Worm (Caenorhabditis elegans) whole organism, L2 larva: Measurements from ENCODE around the gene T24E12.12.

Experiments used
- ama-1 ChIP-seq: fragments of 150-350 bp; optimal IDR thresholded peaks from 2 replicates; lab custom pipeline; 2018; ENCODE audit warnings: inconsistent platforms
- blmp-1 ChIP-seq: sonication (generic microtip); optimal IDR thresholded peaks from 2 replicates; lab custom pipeline; 2017; ENCODE audit warnings: missing genetic modification characterization, mild to moderate bottlenecking, missing compliant biosample characterization, antibody characterized with exemption, moderate library complexity; ENCODE audit not compliant: insufficient read depth

DNA sequence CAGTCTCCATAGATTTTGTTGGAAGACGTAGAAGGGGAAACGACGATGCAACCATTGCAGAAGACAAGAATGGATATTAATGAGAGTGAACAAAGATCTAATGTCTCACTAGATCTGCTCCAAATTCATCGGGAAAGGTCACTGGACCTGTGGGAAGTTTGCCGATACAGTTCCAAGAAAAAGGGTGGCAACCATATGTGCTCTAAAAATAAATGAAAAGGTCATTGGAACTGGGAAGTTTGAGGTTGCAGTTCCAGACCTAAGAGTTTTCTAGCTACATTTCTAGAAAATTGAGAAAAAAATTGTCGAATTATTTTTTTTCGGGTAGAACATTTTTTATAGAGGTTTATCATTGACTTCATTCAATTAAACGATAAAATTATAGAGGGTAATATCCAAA, 11.7 kb upstream of the T24E12.12 start, which contains the start of gene fbxb-92:
- TF ChIP-seq ama-1 (lab: Kevin White, UChicago) (no peak), blmp-1 (no peak)
